Fruit fly (Drosophila melanogaster) whole organism, embryonic: ENCODE data around the gene CG2321.
A peak's percentile ranks its signal among the peaks of the same experiment; 100 is the strongest.

Experiments used
- Ada2b ChIP-seq: fragments of 200-800 bp; sonication (Bioruptor generic); IDR thresholded peaks from 2 replicates; pipeline ENCODE4 v1.3.6; 2022; ENCODE audit warnings: missing biosample characterization, missing genetic modification characterization
- B-H2 ChIP-seq: fragments of 200-800 bp; sonication (Bioruptor generic); optimal IDR thresholded peaks from 2 replicates; lab custom pipeline; 2018; ENCODE audit warnings: missing biosample characterization, mild to moderate bottlenecking, missing genetic modification characterization
- Bgb ChIP-seq: fragments of 200-800 bp; sonication (Bioruptor generic); IDR thresholded peaks from 2 replicates; pipeline ENCODE4 v1.3.6; 2022; ENCODE audit warnings: missing biosample characterization, missing genetic modification characterization; ENCODE audit not compliant: partially characterized antibody
- CG10267 ChIP-seq: fragments of 200-800 bp; sonication (Bioruptor generic); optimal IDR thresholded peaks from 2 replicates; lab custom pipeline; 2018; ENCODE audit warnings: missing biosample characterization, mild to moderate bottlenecking, missing genetic modification characterization, moderate library complexity
- CG10366 ChIP-seq: fragments of 200-800 bp; sonication (Bioruptor generic); IDR thresholded peaks from 2 replicates; pipeline ENCODE4 v1.3.6; 2022; ENCODE audit warnings: missing biosample characterization, missing genetic modification characterization
- CG11723 ChIP-seq: fragments of 200-800 bp; sonication (Bioruptor generic); optimal IDR thresholded peaks from 2 replicates; lab custom pipeline; 2017; ENCODE audit warnings: missing biosample characterization, mild to moderate bottlenecking, missing genetic modification characterization
- CG14441 ChIP-seq: fragments of 200-800 bp; sonication (Bioruptor generic); IDR thresholded peaks from 2 replicates; pipeline ENCODE4 v1.3.6; 2022; ENCODE audit warnings: missing biosample characterization, missing genetic modification characterization
- CG1529 ChIP-seq: fragments of 200-800 bp; sonication (Bioruptor generic); optimal IDR thresholded peaks from 3 replicates; lab custom pipeline; 2018; ENCODE audit warnings: missing biosample characterization, missing genetic modification characterization
- CG17802 ChIP-seq: fragments of 200-800 bp; sonication (Bioruptor generic); optimal IDR thresholded peaks from 2 replicates; lab custom pipeline; 2018; ENCODE audit warnings: missing biosample characterization, mild to moderate bottlenecking, missing genetic modification characterization, moderate library complexity
- CG17829 ChIP-seq: fragments of 200-800 bp; optimal IDR thresholded peaks from 2 replicates; lab custom pipeline; 2019; ENCODE audit warnings: missing biosample characterization, mild to moderate bottlenecking, missing genetic modification characterization, moderate library complexity
- CG18011 ChIP-seq: fragments of 200-800 bp; sonication (Bioruptor generic); optimal IDR thresholded peaks from 2 replicates; lab custom pipeline; 2017; ENCODE audit warnings: missing biosample characterization, missing genetic modification characterization, mild to moderate bottlenecking, moderate library complexity, missing genotype
- CG2712 ChIP-seq: fragments of 200-800 bp; optimal IDR thresholded peaks from 3 replicates; lab custom pipeline; 2019; ENCODE audit warnings: missing biosample characterization, mild to moderate bottlenecking, missing genetic modification characterization, moderate library complexity
- CG3163 ChIP-seq: fragments of 200-800 bp; sonication (Bioruptor generic); optimal IDR thresholded peaks from 3 replicates; lab custom pipeline; 2016; ENCODE audit warnings: missing biosample characterization, missing genetic modification characterization
- CG3281 ChIP-seq: fragments of 200-800 bp; sonication (Bioruptor generic); optimal IDR thresholded peaks from 3 replicates; lab custom pipeline; 2017; ENCODE audit warnings: missing biosample characterization, mild to moderate bottlenecking, missing genetic modification characterization
- CG4820 ChIP-seq: fragments of 200-800 bp; sonication (Bioruptor generic); optimal IDR thresholded peaks from 3 replicates; lab custom pipeline; 2016; ENCODE audit warnings: missing biosample characterization, missing genetic modification characterization
- CG5245 ChIP-seq: fragments of 200-800 bp; sonication (Bioruptor generic); optimal IDR thresholded peaks from 3 replicates; lab custom pipeline; 2016; ENCODE audit warnings: missing biosample characterization, missing genetic modification characterization
- CG6272 ChIP-seq: fragments of 200-800 bp; sonication (Bioruptor generic); IDR thresholded peaks from 2 replicates; pipeline ENCODE4 v1.3.6; 2022; ENCODE audit warnings: missing biosample characterization, missing genetic modification characterization
- CG7372 ChIP-seq: fragments of 200-800 bp; sonication (Bioruptor generic); IDR thresholded peaks from 2 replicates; pipeline ENCODE4 v1.3.6; 2022; ENCODE audit warnings: missing biosample characterization, missing genetic modification characterization
- CG7745 ChIP-seq: fragments of 200-800 bp; sonication (Bioruptor generic); optimal IDR thresholded peaks from 2 replicates; lab custom pipeline; 2018; ENCODE audit warnings: missing biosample characterization, mild to moderate bottlenecking, missing genetic modification characterization, moderate library complexity
- CG9437 ChIP-seq: fragments of 200-800 bp; sonication (Bioruptor generic); optimal IDR thresholded peaks from 2 replicates; lab custom pipeline; 2018; ENCODE audit warnings: missing biosample characterization, mild to moderate bottlenecking, missing genetic modification characterization
- Doc3 ChIP-seq: fragments of 200-800 bp; sonication (Bioruptor generic); IDR thresholded peaks from 3 replicates; pipeline ENCODE4 v1.3.6; 2022; ENCODE audit warnings: missing biosample characterization, missing genetic modification characterization; ENCODE audit not compliant: partially characterized antibody
- E2f2 ChIP-seq: fragments of 200-800 bp; sonication (Bioruptor generic); IDR thresholded peaks from 2 replicates; pipeline ENCODE4 v1.3.6; 2022; ENCODE audit warnings: missing biosample characterization, missing genetic modification characterization
- Fer1 ChIP-seq: fragments of 200-800 bp; sonication (Bioruptor generic); optimal IDR thresholded peaks from 2 replicates; lab custom pipeline; 2017; ENCODE audit warnings: missing biosample characterization, mild to moderate bottlenecking, missing genetic modification characterization
- Gsc ChIP-seq: fragments of 200-800 bp; sonication (Bioruptor generic); IDR thresholded peaks from 2 replicates; pipeline ENCODE4 v1.3.6; 2022; ENCODE audit warnings: missing biosample characterization, missing genetic modification characterization
- Hmr ChIP-seq: fragments of 200-800 bp; sonication (Bioruptor generic); optimal IDR thresholded peaks from 3 replicates; lab custom pipeline; 2017; ENCODE audit warnings: mild to moderate bottlenecking, missing biosample characterization, missing genetic modification reagents, missing genetic modification characterization
- Mad ChIP-seq: fragments of 200-800 bp; sonication (Bioruptor generic); optimal IDR thresholded peaks from 2 replicates; lab custom pipeline; 2016; ENCODE audit warnings: missing biosample characterization, missing genetic modification characterization
- Oaz ChIP-seq: fragments of 200-800 bp; sonication (Bioruptor generic); IDR thresholded peaks from 2 replicates; pipeline ENCODE4 v1.3.6; 2022; ENCODE audit warnings: missing biosample characterization, missing genetic modification characterization
- Trl ChIP-seq, 3 experiments: fragments of >200 bp in 2 of 3; fragments of 200-800 bp in 1 of 3; sonication (Bioruptor generic) in 1 of 3; optimal IDR thresholded peaks; 2 replicates in 1 of 3; 3 replicates in 2 of 3; lab custom pipeline; 2016 to 2017; ENCODE audit warnings: missing biosample characterization in 1 of 3, missing genetic modification characterization in 1 of 3
- YL-1 ChIP-seq: fragments of 200-800 bp; sonication (Bioruptor generic); optimal IDR thresholded peaks from 3 replicates; lab custom pipeline; 2017; ENCODE audit warnings: missing biosample characterization, mild to moderate bottlenecking, missing genetic modification characterization
- bbx ChIP-seq: fragments of 200-800 bp; sonication (Bioruptor generic); IDR thresholded peaks from 2 replicates; pipeline ENCODE4 v1.3.6; 2022; ENCODE audit warnings: missing biosample characterization, missing genetic modification characterization; ENCODE audit not compliant: partially characterized antibody
- ci ChIP-seq: fragments of 200-800 bp; sonication (Bioruptor generic); IDR thresholded peaks from 3 replicates; pipeline ENCODE4 v1.3.6; 2022; ENCODE audit warnings: missing biosample characterization, missing genetic modification characterization
- dmrt11E ChIP-seq: fragments of 200-800 bp; sonication (Bioruptor generic); optimal IDR thresholded peaks from 3 replicates; lab custom pipeline; 2018; ENCODE audit warnings: missing biosample characterization, mild to moderate bottlenecking, missing genetic modification characterization, moderate library complexity
- ems ChIP-seq: fragments of 200-800 bp; sonication (Bioruptor generic); optimal IDR thresholded peaks from 3 replicates; lab custom pipeline; 2016; ENCODE audit warnings: missing biosample characterization, missing genetic modification characterization
- gsb ChIP-seq: fragments of 200-800 bp; sonication (Bioruptor generic); IDR thresholded peaks from 2 replicates; pipeline ENCODE4 v1.3.6; 2022; ENCODE audit warnings: missing biosample characterization, missing genetic modification characterization
- hkb ChIP-seq, 2 experiments: fragments of 200-800 bp in 1 of 2; fragments of >200 bp in 1 of 2; sonication (Bioruptor generic) in 1 of 2; IDR thresholded peaks in 1 of 2; optimal IDR thresholded peaks in 1 of 2; 2 replicates each; pipeline versions ENCODE4 v1.3.6 to Lab custom; 2017 to 2022; ENCODE audit warnings: missing biosample characterization in 1 of 2, missing genetic modification characterization in 1 of 2
- lab ChIP-seq: fragments of 200-800 bp; sonication (Bioruptor generic); optimal IDR thresholded peaks from 3 replicates; lab custom pipeline; 2017; ENCODE audit warnings: missing biosample characterization, missing genetic modification characterization, mild to moderate bottlenecking, moderate library complexity, missing genetic modification reagents
- lilli ChIP-seq: fragments of 200-800 bp; sonication (Bioruptor generic); optimal IDR thresholded peaks from 3 replicates; lab custom pipeline; 2016; ENCODE audit warnings: missing biosample characterization, missing genetic modification characterization
- mirr ChIP-seq: fragments of 200-800 bp; sonication (Bioruptor generic); optimal IDR thresholded peaks from 3 replicates; lab custom pipeline; 2018; ENCODE audit warnings: missing biosample characterization, mild to moderate bottlenecking, missing genetic modification characterization
- nom ChIP-seq: fragments of 200-800 bp; sonication (Bioruptor generic); optimal IDR thresholded peaks from 2 replicates; lab custom pipeline; 2017; ENCODE audit warnings: missing biosample characterization, missing genetic modification characterization, mild to moderate bottlenecking, moderate library complexity, missing genetic modification reagents
- pfk ChIP-seq: fragments of 200-800 bp; sonication (Bioruptor generic); optimal IDR thresholded peaks from 2 replicates; lab custom pipeline; 2018; ENCODE audit warnings: missing biosample characterization, mild to moderate bottlenecking, missing genetic modification characterization, moderate library complexity
- prd ChIP-seq, 3 experiments: fragments of >200 bp in 2 of 3; fragments of 200-800 bp in 1 of 3; sonication (Bioruptor generic) in 1 of 3; optimal IDR thresholded peaks in 2 of 3; IDR thresholded peaks in 1 of 3; 2 replicates in 2 of 3; 3 replicates in 1 of 3; pipeline versions ENCODE4 v1.3.6 to Lab custom; 2017 to 2022; ENCODE audit warnings: missing biosample characterization in 1 of 3, missing genetic modification characterization in 1 of 3
- psq ChIP-seq: fragments of 200-800 bp; sonication (Bioruptor generic); optimal IDR thresholded peaks from 2 replicates; lab custom pipeline; 2017; ENCODE audit warnings: missing biosample characterization, missing genetic modification characterization
- schlank ChIP-seq: fragments of 200-800 bp; sonication (Bioruptor generic); optimal IDR thresholded peaks from 2 replicates; lab custom pipeline; 2018; ENCODE audit warnings: missing biosample characterization, mild to moderate bottlenecking, missing genetic modification characterization
- scrt ChIP-seq: fragments of 200-800 bp; sonication (Bioruptor generic); optimal IDR thresholded peaks from 2 replicates; lab custom pipeline; 2018; ENCODE audit warnings: missing biosample characterization, mild to moderate bottlenecking, missing genetic modification characterization, moderate library complexity
- tap ChIP-seq: fragments of 200-800 bp; optimal IDR thresholded peaks from 3 replicates; lab custom pipeline; 2019; ENCODE audit warnings: missing biosample characterization, mild to moderate bottlenecking, missing genetic modification characterization, moderate library complexity
- tll ChIP-seq, 2 experiments: fragments of 200-800 bp in 1 of 2; fragments of >200 bp in 1 of 2; sonication (Bioruptor generic) in 1 of 2; optimal IDR thresholded peaks; 2 replicates each; lab custom pipeline; 2017 to 2019; ENCODE audit warnings: missing biosample characterization in 2 of 2, missing genetic modification characterization in 2 of 2, mild to moderate bottlenecking in 1 of 2, moderate library complexity in 1 of 2
- vfl ChIP-seq: fragments of 200-800 bp; sonication (Bioruptor generic); optimal IDR thresholded peaks from 2 replicates; lab custom pipeline; 2016; ENCODE audit warnings: missing biosample characterization, missing genetic modification characterization
- z ChIP-seq: fragments of 200-800 bp; sonication (Bioruptor generic); IDR thresholded peaks from 3 replicates; pipeline ENCODE4 v1.3.6; 2022; ENCODE audit warnings: missing biosample characterization, missing genetic modification characterization

The CG2321 gene

dm6 chr3R:29489209-29489608 is at the start of gene CG2321, which contains the start of gene CG2006:
TSS of gene CG2321 (minus strand) at chr3R:29489265.
TSS of gene CG2006 (plus strand) at chr3R:29489468.
- TF ChIP-seq Trl (optimal IDR thresholded peaks at IDR 0.05; lab: Kevin White, UChicago): no peak
- peak; percentile 66 for TF ChIP-seq Trl (GFP tag; optimal IDR thresholded peaks at IDR 0.05; lab: Kevin White, UChicago)
- 0 out of 2 replicates have a peak, but pooled peaks have one; percentile 33 for TF ChIP-seq Ada2b (GFP tag; lab: Robert Waterston, UW)
- no peak for TF ChIP-seq CG7745 (tag; lab: Kevin White, UChicago)
- TF ChIP-seq CG10267 (tag; lab: Kevin White, UChicago): peak; percentile 64
- peak; percentile 78 for TF ChIP-seq CG17829 (tag; lab: Kevin White, UChicago)
- peak; percentile 94 for TF ChIP-seq YL-1 (GFP tag; lab: Kevin White, UChicago)
- peak; percentile 63 for TF ChIP-seq CG10366 (GFP tag; lab: Robert Waterston, UW)
- peak; percentile 85 for TF ChIP-seq E2f2
- no peak for TF ChIP-seq psq
- peak; percentile 78 for TF ChIP-seq CG2712 (tag; lab: Kevin White, UChicago)
- no peak for TF ChIP-seq mirr (GFP tag; lab: Kevin White, UChicago)
- TF ChIP-seq lab (GFP tag; lab: Kevin White, UChicago): peak; percentile 23
- TF ChIP-seq tap (tag; lab: Kevin White, UChicago): no peak
- TF ChIP-seq CG9437 (GFP tag; lab: Kevin White, UChicago): no peak
- peak; percentile 65 for TF ChIP-seq Fer1
- TF ChIP-seq Gsc (GFP tag; lab: Robert Waterston, UW): no peak
- peak; percentile 14 for TF ChIP-seq nom (GFP tag; lab: Kevin White, UChicago)
- no peak; the same call in 1 of the 2 replicates for TF ChIP-seq gsb (GFP tag; lab: Robert Waterston, UW)
- TF ChIP-seq CG14441 (GFP tag; lab: Robert Waterston, UW): peak; percentile 36; the same call in 1 of the 2 replicates
- TF ChIP-seq lilli (GFP tag; lab: Kevin White, UChicago): peak; percentile 74
- TF ChIP-seq dmrt11E: peak; percentile 53
- TF ChIP-seq CG3281 (GFP tag; lab: Kevin White, UChicago): peak; percentile 51
- TF ChIP-seq Oaz: no peak
- peak; percentile 82 for TF ChIP-seq Bgb
- TF ChIP-seq scrt: no peak
- TF ChIP-seq bbx (GFP tag; lab: Robert Waterston, UW): peak; percentile 71
- TF ChIP-seq prd (optimal IDR thresholded peaks at IDR 0.05; lab: Kevin White, UChicago): no peak
- TF ChIP-seq prd (GFP tag; IDR thresholded peaks at IDR 0.05; lab: Robert Waterston, UW): peak; percentile 87
- no peak for TF ChIP-seq pfk (GFP tag; lab: Kevin White, UChicago)
- no peak for TF ChIP-seq CG17802 (tag; lab: Kevin White, UChicago)
- peak; percentile 59; the same call in 2 of the 3 replicates for TF ChIP-seq ci (GFP tag; lab: Robert Waterston, UW)
- TF ChIP-seq vfl: peak; percentile 39
- no peak for TF ChIP-seq CG5245 (GFP tag; lab: Kevin White, UChicago)
- TF ChIP-seq CG1529 (GFP tag; lab: Kevin White, UChicago): no peak
- no peak for TF ChIP-seq z (GFP tag; lab: Robert Waterston, UW)
- TF ChIP-seq hkb (optimal IDR thresholded peaks at IDR 0.05; lab: Kevin White, UChicago): no peak
- peak; percentile 53; the same call in 1 of the 2 replicates for TF ChIP-seq hkb (GFP tag; IDR thresholded peaks at IDR 0.05; lab: Robert Waterston, UW)
- TF ChIP-seq B-H2: peak; percentile 71
- peak in 1 of 2 experiments; percentile 74 for TF ChIP-seq tll (GFP tag; optimal IDR thresholded peaks at IDR 0.05; lab: Kevin White, UChicago)
- peak; percentile 48; the same call in 1 of the 2 replicates for TF ChIP-seq CG6272 (GFP tag; lab: Robert Waterston, UW)
- TF ChIP-seq CG4820 (GFP tag; lab: Kevin White, UChicago): peak; percentile 2
- no peak for TF ChIP-seq CG3163 (GFP tag; lab: Kevin White, UChicago)
- peak; percentile 54 for TF ChIP-seq Mad
- TF ChIP-seq Doc3 (GFP tag; lab: Robert Waterston, UW): peak; percentile 48; the same call in 1 of the 3 replicates
- peak; percentile 66 for TF ChIP-seq Hmr (GFP tag; lab: Kevin White, UChicago)
- peak; percentile 19 for TF ChIP-seq CG18011
- TF ChIP-seq schlank (tag; lab: Kevin White, UChicago): no peak
- TF ChIP-seq CG11723 (GFP tag; lab: Kevin White, UChicago): no peak
- peak; percentile 38; the same call in 1 of the 2 replicates for TF ChIP-seq CG7372 (GFP tag; lab: Robert Waterston, UW)
- TF ChIP-seq ems (GFP tag; lab: Kevin White, UChicago): peak; percentile 41
